Worm (Caenorhabditis elegans) whole organism, mixed stage, embryonic: ENCODE results near the gene C05G5.7.

Source experiments
- ceh-43 ChIP-seq: fragments of 200-800 bp; sonication (Bioruptor generic); optimal IDR thresholded peaks from 2 replicates; lab custom pipeline; 2018; ENCODE audit warnings: mild to moderate bottlenecking, missing genetic modification characterization, moderate library complexity, missing compliant biosample characterization
- ces-1 ChIP-seq: fragments of 150-350 bp; optimal IDR thresholded peaks from 2 replicates; lab custom pipeline; 2014; ENCODE audit warnings: missing biosample characterization, missing genetic modification reagents, missing genetic modification characterization
- elt-1 ChIP-seq: sonication (generic microtip); optimal IDR thresholded peaks from 2 replicates; lab custom pipeline; 2017; ENCODE audit warnings: missing genetic modification characterization, mild to moderate bottlenecking, missing compliant biosample characterization, antibody characterized with exemption, moderate library complexity, borderline replicate concordance; ENCODE audit not compliant: insufficient read depth
- elt-3 ChIP-seq: fragments of 150-350 bp; optimal IDR thresholded peaks from 2 replicates; lab custom pipeline; 2014; ENCODE audit warnings: missing biosample characterization, missing genetic modification characterization
- flh-1 ChIP-seq: fragments of 200-800 bp; sonication (Bioruptor generic); optimal IDR thresholded peaks from 2 replicates; lab custom pipeline; 2018; ENCODE audit warnings: mild to moderate bottlenecking, missing genetic modification characterization, moderate library complexity, missing compliant biosample characterization
- lsy-2 ChIP-seq: fragments of 150-350 bp; optimal IDR thresholded peaks from 2 replicates; lab custom pipeline; 2014; ENCODE audit warnings: missing biosample characterization, missing genetic modification characterization
- mab-5 ChIP-seq: fragments of 150-350 bp; optimal IDR thresholded peaks from 2 replicates; lab custom pipeline; 2014; ENCODE audit warnings: missing biosample characterization, missing genetic modification characterization
- nhr-12 ChIP-seq: fragments of 150-350 bp; optimal IDR thresholded peaks from 2 replicates; lab custom pipeline; 2014; ENCODE audit warnings: missing biosample characterization, missing genetic modification characterization
- nhr-2 ChIP-seq: fragments of 150-350 bp; optimal IDR thresholded peaks from 2 replicates; lab custom pipeline; 2014; ENCODE audit warnings: missing biosample characterization, missing genetic modification characterization
- nhr-237 ChIP-seq: fragments of 150-350 bp; optimal IDR thresholded peaks from 2 replicates; lab custom pipeline; 2014; ENCODE audit warnings: missing biosample characterization, missing genetic modification characterization
- nhr-76 ChIP-seq: sonication (generic microtip); optimal IDR thresholded peaks from 2 replicates; lab custom pipeline; 2017; ENCODE audit warnings: missing biosample characterization, missing genetic modification characterization
- sem-2 ChIP-seq: fragments of 200-800 bp; sonication (Bioruptor generic); optimal IDR thresholded peaks from 2 replicates; lab custom pipeline; 2018; ENCODE audit warnings: mild to moderate bottlenecking, missing genetic modification characterization, missing compliant biosample characterization
- sptf-1 ChIP-seq: sonication (generic microtip); optimal IDR thresholded peaks from 2 replicates; lab custom pipeline; 2017; ENCODE audit warnings: mild to moderate bottlenecking, missing genetic modification characterization, moderate library complexity, missing compliant biosample characterization
- unc-39 ChIP-seq: fragments of 150-350 bp; optimal IDR thresholded peaks from 2 replicates; lab custom pipeline; 2014; ENCODE audit warnings: missing biosample characterization, missing genetic modification characterization

Gene C05G5.7

ce11 chrX:14701490-14701889 lies 42.1 kb downstream of the C05G5.7 start, which contains the start of gene F40E10.5:
Gene F40E10.5, plus strand, starts transcription at chrX:14701790.
- TF ChIP-seq nhr-76 (tag; lab: Kevin White, UChicago) (no peak), nhr-2 (tag; lab: Kevin White, UChicago) (peak; percentile 39), ceh-43 (GFP tag; lab: Kevin White, UChicago) (no peak)
- TF ChIP-seq, all 35 proteins: peak for 1

- TF ChIP-seq ceh-43 (GFP tag; lab: Kevin White, UChicago) (no peak), elt-1 (tag; lab: Kevin White, UChicago) (peak; percentile 92), elt-3 (tag; lab: Kevin White, UChicago) (no peak), nhr-237 (no peak), nhr-2 (tag; lab: Kevin White, UChicago) (peak; percentile 32), flh-1 (GFP tag; lab: Kevin White, UChicago) (no peak), lsy-2 (tag; lab: Kevin White, UChicago) (no peak)
Measured at ce11 chrX:14699866-14700265, 43.7 kb downstream of the C05G5.7 start, which contains the start of gene hch-1. Gene hch-1, minus strand, starts transcription at chrX:14699977.

ce11 chrX:14695892-14696291 lies 47.7 kb downstream of the C05G5.7 start:
- TF ChIP-seq ces-1 (GFP tag; lab: Kevin White, UChicago) = peak; percentile 94
- no peak for TF ChIP-seq nhr-12 (tag; lab: Kevin White, UChicago)
- TF ChIP-seq, all 35 proteins: peak for 1

- TF ChIP-seq ces-1 (GFP tag; lab: Kevin White, UChicago) (peak; percentile 97), mab-5 (no peak), unc-39 (no peak), sptf-1 (tag; lab: Kevin White, UChicago) (no peak), nhr-2 (tag; lab: Kevin White, UChicago) (no peak), sem-2 (GFP tag; lab: Kevin White, UChicago) (no peak)
Measured at ce11 chrX:14694633-14695177, 48.9 kb downstream of the C05G5.7 start.
